Worm (Caenorhabditis elegans): ENCODE measurements around the gene H20E11.2.
A peak's percentile ranks its signal among the peaks of the same experiment; 100 is the strongest.

H20E11.2 gene

DNA sequence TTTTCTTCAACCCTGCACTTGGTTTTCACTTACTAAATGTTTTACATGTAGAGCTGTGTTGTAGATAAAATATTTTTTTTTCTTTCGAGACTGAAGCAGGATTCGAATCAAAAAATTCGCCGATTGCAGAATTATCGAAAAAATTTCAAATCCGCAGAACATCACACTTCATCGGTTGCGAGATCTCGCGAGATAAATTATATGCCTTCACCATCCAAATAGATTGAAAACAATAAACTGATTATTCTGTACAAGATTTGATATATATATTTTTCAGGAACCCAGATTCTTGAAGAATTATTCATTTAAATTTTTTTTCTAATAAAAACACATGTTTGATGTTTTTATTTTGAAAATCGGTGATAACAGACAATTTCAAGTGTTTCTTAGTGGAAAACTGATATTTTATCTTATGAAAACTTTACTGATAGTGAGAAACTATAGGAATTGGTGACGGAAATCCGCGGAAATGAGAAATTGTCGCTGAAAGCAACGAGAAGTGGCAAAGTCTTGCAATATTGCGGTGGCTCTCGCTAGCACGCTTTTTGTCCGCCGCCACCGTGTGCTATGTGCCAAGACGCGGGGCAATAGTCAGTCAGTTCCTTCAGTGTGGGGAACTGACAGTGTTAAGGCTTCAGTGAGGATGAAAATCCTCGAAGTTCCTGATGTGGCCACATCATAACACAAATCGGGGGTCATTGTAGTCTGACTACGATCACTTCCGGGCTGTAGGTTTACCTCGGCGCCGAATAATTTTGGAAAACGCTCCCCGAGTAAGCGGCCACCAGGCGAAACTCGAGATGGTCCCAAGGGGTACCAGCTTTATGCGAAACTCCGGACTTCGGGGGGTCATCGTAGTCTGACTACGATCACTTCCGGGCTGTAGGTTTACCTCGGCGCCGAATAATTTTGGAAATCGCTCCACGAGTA is 34.9 kb upstream of the H20E11.2 start:
- TF ChIP-seq sptf-1 (tag; optimal IDR thresholded peaks at IDR 0.05) (no peak), elt-3 (tag; optimal IDR thresholded peaks at IDR 0.05) (no peak), ham-2 (GFP tag; optimal IDR thresholded peaks at IDR 0.05) (no peak), ceh-43 (GFP tag; optimal IDR thresholded peaks at IDR 0.05) (no peak), sem-2 (GFP tag; optimal IDR thresholded peaks at IDR 0.05) (no peak), flh-1 (GFP tag; optimal IDR thresholded peaks at IDR 0.05) (no peak), blmp-1 (tag; optimal IDR thresholded peaks at IDR 0.05) (no peak), mls-2 (tag; optimal IDR thresholded peaks at IDR 0.05) (no peak), lin-13 (tag; optimal IDR thresholded peaks at IDR 0.05) (no peak), mep-1 (tag; optimal IDR thresholded peaks at IDR 0.05) (no peak), tbx-8 (GFP tag; optimal IDR thresholded peaks at IDR 0.05) (no peak), nhr-28 (tag; optimal IDR thresholded peaks at IDR 0.05) (no peak), unc-39 (tag; optimal IDR thresholded peaks at IDR 0.05) (no peak), M03D4.4 (tag; optimal IDR thresholded peaks at IDR 0.05) (no peak), nhr-12 (tag; optimal IDR thresholded peaks at IDR 0.05) (no peak), unc-62 (GFP tag; optimal IDR thresholded peaks at IDR 0.05) (no peak), drap-1 (GFP tag; optimal IDR thresholded peaks at IDR 0.05) (no peak), ces-1 (GFP tag; optimal IDR thresholded peaks at IDR 0.05) (no peak)

ce11 chrIV:6793310-6793966 is 34.1 kb upstream of the H20E11.2 start:
- no peak for TF ChIP-seq ceh-43 (GFP tag; optimal IDR thresholded peaks at IDR 0.05)
- peak; percentile 96 for TF ChIP-seq zip-8 (tag; optimal IDR thresholded peaks at IDR 0.05)
- peak; percentile 0 for TF ChIP-seq ces-1 (GFP tag; optimal IDR thresholded peaks at IDR 0.05)

DNA sequence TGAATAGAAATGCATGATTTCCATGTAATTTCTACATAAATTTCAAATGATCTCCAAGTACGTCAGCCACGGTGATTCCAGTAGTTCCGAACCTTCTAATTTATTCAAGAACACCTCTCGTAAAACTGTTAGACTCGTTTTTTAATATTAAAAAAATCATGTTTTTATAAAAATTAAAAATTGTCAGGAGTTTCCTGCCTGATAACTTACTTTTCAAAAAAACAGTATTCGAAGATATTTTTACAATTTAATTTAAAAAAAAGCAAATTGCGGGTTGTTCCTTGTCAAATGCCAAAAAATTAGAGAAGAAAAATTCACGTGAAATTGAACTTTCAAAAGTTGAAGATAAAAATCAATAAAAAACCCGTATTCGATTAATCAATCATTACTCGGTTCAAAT is 32.0 kb upstream of the H20E11.2 start, which contains the start of the genes C17H12.3 and C17H12.12:
Gene C17H12.3 (minus strand): TSS at position 101 of the 400 bp plus-strand sequence.
Gene C17H12.12 (plus strand): TSS at position 396 of the 400 bp plus-strand sequence.
- TF ChIP-seq hlh-1 (tag; optimal IDR thresholded peaks at IDR 0.05) (no peak), mab-5 (tag; optimal IDR thresholded peaks at IDR 0.05) (no peak), mls-2 (tag; optimal IDR thresholded peaks at IDR 0.05) (no peak), drap-1 (GFP tag; optimal IDR thresholded peaks at IDR 0.05) (no peak), ceh-43 (GFP tag; optimal IDR thresholded peaks at IDR 0.05) (no peak), ces-1 (GFP tag; optimal IDR thresholded peaks at IDR 0.05) (no peak), sem-2 (GFP tag; optimal IDR thresholded peaks at IDR 0.05) (no peak), lsy-2 (tag; optimal IDR thresholded peaks at IDR 0.05) (no peak), ceh-39 (tag; optimal IDR thresholded peaks at IDR 0.05) (no peak), mep-1 (tag; optimal IDR thresholded peaks at IDR 0.05) (no peak), sptf-1 (tag; optimal IDR thresholded peaks at IDR 0.05) (no peak), unc-39 (tag; optimal IDR thresholded peaks at IDR 0.05) (no peak), flh-1 (GFP tag; optimal IDR thresholded peaks at IDR 0.05) (no peak)

ce11 chrIV:6802132-6802531 is 25.4 kb upstream of the H20E11.2 start, which contains the start of the genes cest-4 and C17H12.11:
Gene cest-4 (minus strand): TSS chrIV:6802337.
Gene C17H12.11 (plus strand): TSS chrIV:6802387.
- TF ChIP-seq nhr-12 (tag; optimal IDR thresholded peaks at IDR 0.05), result no peak
- TF ChIP-seq nhr-2 (tag; optimal IDR thresholded peaks at IDR 0.05), result no peak
- no peak for TF ChIP-seq ceh-39 (tag; optimal IDR thresholded peaks at IDR 0.05)
- TF ChIP-seq drap-1 (GFP tag; optimal IDR thresholded peaks at IDR 0.05), result no peak
- TF ChIP-seq sem-2 (GFP tag; optimal IDR thresholded peaks at IDR 0.05), result no peak
- no peak for TF ChIP-seq nhr-76 (tag; optimal IDR thresholded peaks at IDR 0.05)
- TF ChIP-seq lsy-2 (tag; optimal IDR thresholded peaks at IDR 0.05), result no peak
- no peak for TF ChIP-seq mep-1 (tag; optimal IDR thresholded peaks at IDR 0.05)
- TF ChIP-seq ceh-43 (GFP tag; optimal IDR thresholded peaks at IDR 0.05), result no peak
- TF ChIP-seq ces-1 (GFP tag; optimal IDR thresholded peaks at IDR 0.05), result no peak
- no peak for TF ChIP-seq ztf-11 (tag; optimal IDR thresholded peaks at IDR 0.05)
- no peak for TF ChIP-seq nhr-28 (tag; optimal IDR thresholded peaks at IDR 0.05)
- TF ChIP-seq cnd-1 (tag; optimal IDR thresholded peaks at IDR 0.05), result no peak
- no peak for TF ChIP-seq sptf-1 (tag; optimal IDR thresholded peaks at IDR 0.05)
- no peak for TF ChIP-seq ceh-83 (GFP tag; optimal IDR thresholded peaks at IDR 0.05)

DNA sequence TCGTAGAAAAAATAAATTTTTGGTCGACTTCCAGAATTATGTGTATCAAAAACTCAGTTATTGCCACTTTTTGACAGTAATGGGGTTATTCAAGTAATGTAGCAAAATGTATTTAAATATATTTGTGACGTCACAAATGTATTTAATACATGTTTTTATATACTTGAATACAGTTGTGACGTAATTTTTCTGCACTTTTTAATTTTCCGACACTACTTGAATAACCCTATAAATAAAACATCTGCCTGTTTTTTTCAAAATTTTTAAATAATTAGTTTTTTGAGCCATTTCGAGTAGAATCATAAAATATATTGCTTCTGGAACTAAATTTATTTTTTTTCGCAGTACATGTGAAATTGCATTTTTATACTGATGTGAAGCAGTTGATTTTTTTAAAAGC is 24.3 kb upstream of the H20E11.2 start:
- peak; percentile 91 for TF ChIP-seq zip-8 (tag; optimal IDR thresholded peaks at IDR 0.05)
- no peak for TF ChIP-seq elt-1 (tag; optimal IDR thresholded peaks at IDR 0.05; ENCODE audit: borderline replicate concordance, insufficient read depth)
- no peak for TF ChIP-seq drap-1 (GFP tag; optimal IDR thresholded peaks at IDR 0.05)
- no peak for TF ChIP-seq blmp-1 (tag; optimal IDR thresholded peaks at IDR 0.05)
